Worm (Caenorhabditis elegans): ENCODE data around the gene znf-706.

DNA sequence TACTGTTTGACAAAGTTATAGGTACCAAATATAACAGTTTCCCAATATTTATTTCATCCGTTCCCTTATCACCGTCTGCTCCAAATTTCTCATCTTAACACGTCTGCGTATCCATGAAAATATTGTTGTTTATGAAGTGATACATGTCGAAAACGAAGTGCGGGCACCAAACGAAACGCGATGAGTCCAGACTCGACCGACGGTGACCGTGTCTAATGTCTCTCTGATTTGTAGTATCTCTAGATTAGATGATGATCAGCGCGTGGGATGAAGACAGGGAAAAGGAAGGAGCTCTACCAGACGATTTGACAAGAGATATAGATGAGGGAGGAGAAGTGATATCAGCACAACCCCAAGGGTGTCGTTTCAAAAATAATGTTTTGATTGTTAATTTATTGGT, 15.8 kb downstream of the znf-706 start:
- no peak for TF ChIP-seq pha-4 (tag; optimal IDR thresholded peaks at IDR 0.05)
- TF ChIP-seq ztf-6 (GFP tag; IDR thresholded peaks at IDR 0.05), result no peak
- TF ChIP-seq Y53G8AR.9 (GFP tag; conservative IDR thresholded peaks at IDR 0.05), result no peak
- TF ChIP-seq F39B2.1 (GFP tag; IDR thresholded peaks at IDR 0.05), result no peak
- no peak for TF ChIP-seq mcd-1 (GFP tag; IDR thresholded peaks at IDR 0.05)
- no peak for TF ChIP-seq madf-6 (GFP tag; IDR thresholded peaks at IDR 0.05)
- no peak for TF ChIP-seq efl-1 (GFP tag; optimal IDR thresholded peaks at IDR 0.05)

All from whole organism, young adult.